Fruit fly (Drosophila melanogaster) whole organism, wandering third instar larva: ENCODE data around the gene CG5412.

ENCODE experiments used
- HLH106 ChIP-seq: fragments of 200-800 bp; optimal IDR thresholded peaks from 3 replicates; lab custom pipeline; 2019; ENCODE audit warnings: missing biosample characterization, mild to moderate bottlenecking, missing genetic modification characterization, moderate library complexity
- brk ChIP-seq: fragments of 200-800 bp; sonication (Bioruptor generic); optimal IDR thresholded peaks from 2 replicates; lab custom pipeline; 2016; ENCODE audit warnings: missing biosample characterization, mild to moderate bottlenecking, missing genetic modification characterization
- lola ChIP-seq: fragments of >200 bp; optimal IDR thresholded peaks from 2 replicates; lab custom pipeline; 2017; ENCODE audit warnings: missing biosample characterization, missing genetic modification characterization

DNA sequence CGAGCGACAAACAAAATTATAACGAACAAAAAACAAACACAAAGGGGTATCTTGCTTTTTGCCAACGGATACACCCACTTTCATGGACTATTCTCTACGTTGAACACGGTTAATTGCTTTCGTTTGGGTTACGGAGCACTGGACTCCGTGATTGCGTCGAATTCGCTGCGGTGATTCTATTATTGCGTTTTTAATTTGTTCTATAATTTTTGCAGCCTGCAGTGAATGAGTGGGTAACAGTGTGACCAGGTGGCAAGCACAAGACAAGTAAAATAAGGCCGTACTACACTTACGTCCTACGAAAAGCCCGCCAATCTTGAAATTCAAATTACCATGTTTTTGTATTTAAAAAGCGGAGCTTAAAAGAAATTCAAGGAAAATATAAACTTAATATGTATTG is 8.7 kb downstream of the CG5412 start, which contains the start of gene CG16953:
- TF ChIP-seq brk (GFP tag; lab: Kevin White, UChicago) (no peak), HLH106 (no peak), lola (GFP tag; lab: Kevin White, UChicago) (no peak)
